Worm (Caenorhabditis elegans) whole organism, L3 larva: ENCODE measurements around the gene Y49F6B.8.

Experiments
- R02D3.7 ChIP-seq: fragments of 150-350 bp; optimal IDR thresholded peaks from 2 replicates; lab custom pipeline; 2014; ENCODE audit warnings: missing biosample characterization, missing genetic modification characterization
- ZK546.5 ChIP-seq: sonication (generic microtip); optimal IDR thresholded peaks from 2 replicates; lab custom pipeline; 2017; ENCODE audit warnings: missing biosample characterization, missing genetic modification characterization
- ama-1 ChIP-seq: fragments of 150-350 bp; optimal IDR thresholded peaks from 2 replicates; lab custom pipeline; 2018
- ceh-28 ChIP-seq: fragments of 150-350 bp; optimal IDR thresholded peaks from 2 replicates; lab custom pipeline; 2014; ENCODE audit warnings: missing biosample characterization, missing genetic modification reagents, missing genetic modification characterization
- eor-1 ChIP-seq, 2 experiments: fragments of 150-350 bp; optimal IDR thresholded peaks; 2 replicates each; lab custom pipeline; 2014 to 2018; ENCODE audit warnings: missing biosample characterization in 2 of 2, missing genetic modification characterization in 2 of 2
- lin-15B ChIP-seq: fragments of 150-350 bp; optimal IDR thresholded peaks from 2 replicates; lab custom pipeline; 2014; ENCODE audit warnings: missing biosample characterization, missing genetic modification characterization
- mdl-1 ChIP-seq: fragments of 150-350 bp; optimal IDR thresholded peaks from 2 replicates; lab custom pipeline; 2014; ENCODE audit warnings: missing biosample characterization, missing genetic modification characterization
- skn-1 ChIP-seq: fragments of 150-350 bp; optimal IDR thresholded peaks from 2 replicates; lab custom pipeline; 2014; ENCODE audit warnings: missing biosample characterization, missing genetic modification characterization
- snpc-4 ChIP-seq: fragments of 150-350 bp; optimal IDR thresholded peaks from 2 replicates; lab custom pipeline; 2014; ENCODE audit warnings: missing biosample characterization, missing genetic modification characterization
- unc-39 ChIP-seq: sonication (generic microtip); optimal IDR thresholded peaks from 4 replicates; lab custom pipeline; 2017; ENCODE audit warnings: missing biosample characterization, missing genetic modification characterization

- TF ChIP-seq snpc-4 (tag; lab: Kevin White, UChicago) = no peak
- no peak for TF ChIP-seq mdl-1
- TF ChIP-seq lin-15B (tag; lab: Kevin White, UChicago) = no peak
- TF ChIP-seq ZK546.5 = no peak
- no peak for TF ChIP-seq R02D3.7 (tag; lab: Kevin White, UChicago)
- TF ChIP-seq eor-1 (tag; optimal IDR thresholded peaks at IDR 0.05; lab: Kevin White, UChicago) = no peak
- no peak for TF ChIP-seq unc-39
- TF ChIP-seq ama-1 = no peak
- no peak for TF ChIP-seq skn-1
- no peak for TF ChIP-seq ceh-28 (tag; lab: Kevin White, UChicago)
These were observed 22.3 kb downstream of the Y49F6B.8 start for ce11 chrII:3459199-3459598.
